Worm (Caenorhabditis elegans): ENCODE measurements around the gene kmo-2.

Gene kmo-2

DNA sequence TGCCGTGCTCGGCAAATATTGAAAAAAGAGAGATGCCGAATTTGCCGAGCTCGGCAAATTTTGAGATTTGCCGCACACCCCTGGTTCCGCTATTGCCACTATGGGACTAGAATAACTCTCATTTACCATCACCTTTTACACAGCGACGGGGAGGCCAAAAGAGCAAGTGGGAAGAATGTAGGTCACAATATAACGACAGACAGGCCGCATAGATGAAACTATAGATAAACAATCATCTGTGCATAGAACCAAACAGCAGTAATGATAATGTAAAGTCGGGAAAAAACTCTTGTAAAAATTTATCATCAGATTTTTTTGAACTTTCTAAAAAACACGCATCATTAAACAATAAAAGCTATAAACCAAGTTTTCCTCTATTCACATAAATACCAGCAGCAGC, at the start of gene kmo-2:
TSS of gene kmo-2 (minus strand) at position 101 of the 400 bp plus-strand sequence.
- TF ChIP-seq unc-62 (GFP tag; optimal IDR thresholded peaks at IDR 0.05) = no peak

DNA sequence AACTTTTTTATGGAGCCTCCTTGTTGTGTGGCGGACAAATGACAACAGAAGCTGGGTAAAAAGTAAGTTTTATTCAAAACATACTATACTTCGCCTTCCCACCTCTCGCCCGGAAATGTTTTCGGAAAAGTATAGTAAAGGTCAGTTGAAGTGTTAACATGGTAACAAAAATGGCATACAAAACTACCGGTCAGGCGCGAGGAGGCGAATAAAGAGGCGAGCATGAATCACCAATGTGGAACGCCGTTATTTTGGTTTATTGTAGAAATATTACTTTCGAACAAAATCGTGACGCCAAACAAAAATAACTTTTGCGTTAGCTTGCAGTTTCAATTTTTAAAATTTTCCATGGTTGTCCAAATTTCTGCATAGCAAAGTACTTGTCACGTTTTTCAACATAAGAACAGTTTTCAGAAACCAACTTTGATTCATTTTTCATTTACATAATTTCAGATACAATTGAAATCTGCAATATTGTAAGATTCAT, 49.3 kb upstream of the kmo-2 start, which contains the start of gene C13C4.8:
TSS of gene C13C4.8 (plus strand) at position 437 of the 487 bp plus-strand sequence.
- TF ChIP-seq unc-62 (GFP tag; optimal IDR thresholded peaks at IDR 0.05) = no peak

DNA sequence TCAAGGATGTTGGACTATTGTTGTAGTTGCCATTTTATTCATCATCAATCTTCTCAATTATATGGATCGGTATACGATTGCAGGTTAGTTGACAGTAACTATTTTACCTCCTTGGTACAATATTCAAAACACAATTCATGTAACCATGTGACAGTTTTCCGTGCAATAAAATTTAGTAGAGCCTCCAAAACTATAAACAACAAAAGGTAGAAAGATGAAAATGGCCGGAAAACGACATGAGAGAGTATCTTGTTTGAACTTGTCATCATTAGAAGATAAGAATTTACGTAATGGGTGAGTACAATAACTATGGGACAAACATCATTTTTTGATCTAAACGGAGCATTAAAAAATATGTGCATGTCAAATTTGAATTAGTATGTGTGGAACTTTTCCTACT, 46.8 kb upstream of the kmo-2 start:
- no peak for TF ChIP-seq unc-62 (GFP tag; optimal IDR thresholded peaks at IDR 0.05)

DNA sequence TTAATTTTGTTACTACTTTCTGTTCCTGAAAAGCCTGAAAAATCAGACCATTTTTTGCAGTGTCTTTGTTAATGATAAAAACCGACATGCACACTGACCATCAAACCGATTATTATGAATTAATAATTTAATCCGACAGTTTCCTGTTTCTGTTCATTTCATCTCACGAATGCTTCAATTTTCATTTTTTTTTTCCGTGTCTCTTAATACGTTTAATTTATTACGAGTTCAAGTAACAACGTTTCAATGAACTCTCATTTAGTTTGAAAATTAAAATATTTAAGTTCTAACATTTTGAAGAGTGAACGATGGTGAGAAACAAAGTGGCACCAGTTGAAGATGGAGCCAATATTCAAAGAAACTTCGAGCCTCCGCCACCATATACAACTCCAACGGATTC, 46.4 kb upstream of the kmo-2 start, which contains the start of gene spin-1:
TSS of gene spin-1 (plus strand) at position 301 of the 400 bp plus-strand sequence.
- no peak for TF ChIP-seq unc-62 (GFP tag; optimal IDR thresholded peaks at IDR 0.05)

DNA sequence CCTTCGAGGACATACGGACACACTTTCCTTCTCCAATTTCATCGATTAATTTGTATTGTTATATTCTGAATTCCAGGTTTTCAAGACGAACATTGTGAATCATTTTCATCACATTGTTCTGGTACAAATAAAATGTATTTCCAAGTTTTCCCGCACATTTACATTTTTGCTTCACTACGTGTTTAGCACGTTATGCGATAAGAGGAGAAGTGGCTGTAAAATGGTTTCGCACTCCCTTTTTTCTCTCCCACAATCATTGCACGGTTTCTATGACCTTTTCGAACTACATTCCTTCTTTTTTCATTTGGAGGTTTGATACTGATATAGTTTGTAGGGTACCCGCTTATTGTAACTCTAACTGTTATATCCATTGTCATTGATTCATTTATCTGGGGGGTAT, 45.4 kb upstream of the kmo-2 start:
- no peak for TF ChIP-seq unc-62 (GFP tag; optimal IDR thresholded peaks at IDR 0.05)

DNA sequence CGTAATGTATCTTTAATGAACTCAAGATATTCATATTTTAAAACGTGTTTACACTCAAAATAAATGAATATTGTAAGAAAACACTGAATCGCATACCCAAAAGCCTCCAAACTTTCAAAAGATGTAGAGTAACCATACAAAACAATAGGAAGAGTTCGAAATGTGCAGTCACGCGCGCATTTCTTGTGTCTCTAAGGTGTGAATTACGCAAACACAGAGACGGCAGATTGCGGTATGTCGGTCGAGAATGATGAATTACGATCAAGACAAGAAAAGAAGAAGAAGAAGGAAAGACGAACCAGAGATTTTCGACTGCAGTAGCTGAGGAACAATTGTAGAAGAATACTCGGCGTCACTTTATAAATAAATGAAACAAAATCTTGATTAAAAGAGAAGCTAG, 43.1 kb upstream of the kmo-2 start, which contains the start of gene lhpp-1:
TSS of gene lhpp-1 (minus strand) at position 354 of the 400 bp plus-strand sequence.
- no peak for TF ChIP-seq unc-62 (GFP tag; optimal IDR thresholded peaks at IDR 0.05)

DNA sequence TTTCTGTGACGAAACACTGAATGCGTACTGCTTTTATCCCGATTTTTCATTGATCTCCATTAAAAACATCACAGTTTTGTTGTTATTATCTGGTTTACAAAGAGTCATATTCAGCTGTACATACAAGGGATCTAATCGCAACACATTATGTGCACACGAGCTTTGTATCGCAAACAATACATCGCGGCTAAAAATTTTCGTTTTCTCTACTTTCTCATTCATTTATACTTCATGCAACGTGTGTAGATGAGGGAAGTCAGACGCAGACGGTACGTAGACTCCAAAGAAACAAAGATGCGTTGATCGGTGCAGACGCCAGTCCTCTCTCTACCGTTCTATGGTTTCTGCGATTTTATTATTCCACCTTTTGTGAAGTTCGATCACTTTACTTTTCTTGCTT, 38.5 kb upstream of the kmo-2 start, which contains the start of gene nhr-136:
TSS of gene nhr-136 (plus strand) at position 301 of the 400 bp plus-strand sequence.
- TF ChIP-seq unc-62 (GFP tag; optimal IDR thresholded peaks at IDR 0.05) = no peak

DNA sequence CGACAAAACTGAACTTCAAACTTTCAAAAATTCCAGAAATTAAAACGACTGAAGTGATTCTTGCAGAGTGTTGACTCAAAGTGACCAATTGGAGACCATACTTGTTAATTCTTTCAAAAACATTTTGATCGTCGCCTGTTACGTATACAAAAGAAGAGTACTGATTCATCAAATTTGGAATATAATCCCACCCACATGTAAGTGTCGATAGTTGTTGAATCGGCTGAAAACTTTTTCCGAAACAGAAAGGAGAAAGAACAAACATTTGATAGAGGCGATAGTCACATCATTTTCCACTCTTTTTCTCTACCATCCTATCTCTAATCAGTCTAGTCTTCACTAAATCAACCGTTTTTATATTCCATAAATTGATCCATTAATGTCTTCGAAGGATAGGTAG, 35.6 kb upstream of the kmo-2 start, which contains the start of gene nhr-153:
TSS of gene nhr-153 (plus strand) at position 301 of the 400 bp plus-strand sequence.
- no peak for TF ChIP-seq unc-62 (GFP tag; optimal IDR thresholded peaks at IDR 0.05)

DNA sequence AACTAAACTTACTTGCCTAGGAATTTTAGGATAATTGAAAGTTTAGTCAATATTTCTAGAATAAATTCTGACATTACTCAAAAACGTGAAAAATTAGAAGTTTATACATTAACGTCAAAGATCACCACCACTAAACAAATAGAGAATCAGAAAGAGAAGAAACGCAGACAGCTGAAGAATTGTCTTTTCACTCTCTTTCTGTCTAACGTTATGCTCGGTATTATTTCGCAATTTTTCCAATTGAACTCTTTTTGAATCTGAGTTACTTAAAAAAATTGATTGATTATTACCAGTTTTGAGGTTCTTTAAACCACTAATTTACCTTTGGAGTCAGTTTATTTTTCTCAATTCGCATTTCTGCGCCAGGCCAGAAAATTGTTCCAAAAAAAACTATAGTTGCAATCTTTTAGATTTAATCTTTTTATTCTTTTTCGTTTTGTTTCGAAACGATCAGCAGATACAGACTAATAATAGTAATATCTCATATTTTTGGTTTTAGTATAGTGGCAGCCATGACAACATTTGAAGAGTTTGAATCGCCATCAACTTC, 32.5 kb upstream of the kmo-2 start, which contains the start of gene nhr-154:
TSS of gene nhr-154 (plus strand) at position 500 of the 550 bp plus-strand sequence.
- no peak for TF ChIP-seq unc-62 (GFP tag; optimal IDR thresholded peaks at IDR 0.05)

DNA sequence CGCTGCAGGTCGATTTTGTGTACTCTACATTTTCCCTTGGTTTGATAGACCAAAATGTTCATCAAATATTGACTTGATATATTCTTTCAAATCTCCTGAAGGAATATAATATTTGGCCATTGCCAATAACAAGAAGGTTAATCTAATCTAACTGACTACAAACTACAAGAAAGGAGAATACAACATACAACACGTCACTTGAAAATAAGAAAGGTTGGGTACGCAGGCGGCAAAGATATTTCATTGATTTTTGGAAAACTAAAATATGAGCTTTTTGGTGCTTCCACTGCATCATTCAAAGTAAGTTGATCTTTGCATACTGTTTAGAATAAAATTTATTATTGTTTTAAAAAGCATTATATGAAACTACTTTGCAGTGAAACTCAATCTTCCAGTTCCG, 29.8 kb upstream of the kmo-2 start, which contains the start of gene nhr-209:
TSS of gene nhr-209 (plus strand) at position 27 of the 400 bp plus-strand sequence.
- TF ChIP-seq unc-62 (GFP tag; optimal IDR thresholded peaks at IDR 0.05) = no peak

DNA sequence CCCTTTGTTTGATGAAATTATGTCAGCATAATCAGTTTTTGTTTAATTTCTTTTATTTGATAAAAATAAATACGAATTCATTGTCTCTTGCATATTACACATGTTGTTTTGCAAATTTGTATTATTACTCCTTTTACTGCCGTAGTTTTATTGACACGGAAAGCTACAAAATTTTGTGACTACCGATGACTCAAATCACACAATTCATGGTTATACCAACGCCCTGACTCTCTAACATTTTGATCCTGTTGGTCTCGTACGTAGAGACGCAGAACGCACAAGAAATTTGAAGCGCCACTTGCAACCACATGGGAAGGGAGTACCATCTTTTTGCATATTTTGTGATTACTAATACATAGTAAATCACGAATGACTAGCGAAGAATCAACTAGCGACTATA, 27.5 kb upstream of the kmo-2 start, which contains the start of gene nhr-207:
TSS of gene nhr-207 (plus strand) at position 282 of the 400 bp plus-strand sequence.
- TF ChIP-seq unc-62 (GFP tag; optimal IDR thresholded peaks at IDR 0.05) = no peak

DNA sequence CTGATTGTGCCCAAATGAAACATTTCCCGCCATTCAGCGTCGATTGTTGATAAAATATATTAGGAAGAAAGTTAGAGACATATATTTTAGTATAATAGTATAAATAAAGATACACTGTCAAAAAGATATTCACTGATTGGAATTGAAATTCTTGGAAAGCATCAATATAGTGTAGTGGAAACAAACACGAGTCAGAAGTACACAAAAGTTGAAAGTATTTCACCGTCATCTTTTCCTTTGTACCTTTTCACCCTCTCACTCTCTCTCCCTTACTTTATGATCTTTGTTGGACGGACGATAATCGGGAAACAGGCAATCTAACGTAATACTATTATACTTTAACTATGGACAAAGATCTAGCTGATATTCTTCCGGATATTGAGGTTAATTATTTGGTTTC, 25.7 kb upstream of the kmo-2 start, which contains the start of gene nhr-208:
TSS of gene nhr-208 (plus strand) at position 288 of the 400 bp plus-strand sequence.
- no peak for TF ChIP-seq unc-62 (GFP tag; optimal IDR thresholded peaks at IDR 0.05)

DNA sequence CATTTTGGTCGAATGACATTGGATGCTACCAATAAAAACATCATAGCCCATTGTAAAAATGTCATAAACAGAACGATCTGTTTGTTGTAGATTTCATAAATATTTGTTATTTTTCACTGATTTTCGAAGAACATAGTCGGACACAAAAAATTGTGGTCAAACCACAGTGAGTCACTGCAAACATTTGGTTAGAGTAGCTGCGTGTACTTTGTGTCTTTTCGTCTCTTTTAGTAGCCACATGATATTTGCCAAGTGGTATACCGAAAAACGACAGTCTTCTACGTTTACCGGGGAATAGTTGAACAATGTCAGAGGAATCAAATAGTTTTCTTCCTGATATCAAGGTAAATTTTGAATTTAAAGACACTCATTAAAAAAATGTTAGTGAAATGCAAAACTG, 23.4 kb upstream of the kmo-2 start, which contains the start of gene nhr-206:
TSS of gene nhr-206 (plus strand) at position 248 of the 400 bp plus-strand sequence.
- TF ChIP-seq unc-62 (GFP tag; optimal IDR thresholded peaks at IDR 0.05) = no peak

DNA sequence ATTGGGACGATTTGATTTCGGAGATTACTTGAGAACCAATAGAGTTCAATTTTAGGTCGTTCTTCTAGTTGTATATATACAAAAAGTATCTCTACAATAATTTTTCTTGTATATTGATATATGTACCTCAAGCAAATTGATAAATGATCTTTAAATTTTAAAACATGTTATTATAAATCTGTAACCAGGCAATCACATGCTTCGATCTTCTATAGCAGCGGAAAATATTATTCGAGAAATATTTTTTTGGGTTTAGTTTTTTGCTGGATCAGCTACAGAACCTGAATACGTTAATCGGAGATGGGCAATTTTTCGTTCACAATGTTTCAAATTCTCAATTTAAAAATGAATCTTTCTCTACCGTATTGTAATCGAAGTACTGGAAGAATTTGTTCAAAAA, 20.4 kb upstream of the kmo-2 start, which contains the start of gene R07B7.12:
TSS of gene R07B7.12 (plus strand) at position 301 of the 400 bp plus-strand sequence.
- TF ChIP-seq unc-62 (GFP tag; optimal IDR thresholded peaks at IDR 0.05) = no peak

DNA sequence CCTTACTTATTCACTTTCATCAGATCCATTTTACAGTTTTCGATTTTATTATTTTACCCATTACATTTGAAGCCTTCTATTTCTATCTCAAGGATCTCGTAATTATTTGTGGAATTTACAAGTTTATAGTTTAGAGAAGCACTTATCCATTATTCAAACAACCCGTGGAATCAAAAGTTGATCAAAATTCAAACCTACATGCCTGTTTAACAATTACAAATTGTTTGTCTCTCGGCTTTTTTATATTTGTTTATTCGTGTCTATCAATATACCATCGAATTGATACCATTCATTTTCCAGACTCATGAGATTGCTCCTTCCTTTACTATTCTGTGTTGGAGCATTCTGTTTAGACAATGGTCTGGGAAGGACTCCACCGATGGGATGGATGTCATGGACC, 18.6 kb upstream of the kmo-2 start, which contains the start of gene gana-1:
TSS of gene gana-1 (plus strand) at position 301 of the 400 bp plus-strand sequence.
- TF ChIP-seq unc-62 (GFP tag; optimal IDR thresholded peaks at IDR 0.05) = no peak

DNA sequence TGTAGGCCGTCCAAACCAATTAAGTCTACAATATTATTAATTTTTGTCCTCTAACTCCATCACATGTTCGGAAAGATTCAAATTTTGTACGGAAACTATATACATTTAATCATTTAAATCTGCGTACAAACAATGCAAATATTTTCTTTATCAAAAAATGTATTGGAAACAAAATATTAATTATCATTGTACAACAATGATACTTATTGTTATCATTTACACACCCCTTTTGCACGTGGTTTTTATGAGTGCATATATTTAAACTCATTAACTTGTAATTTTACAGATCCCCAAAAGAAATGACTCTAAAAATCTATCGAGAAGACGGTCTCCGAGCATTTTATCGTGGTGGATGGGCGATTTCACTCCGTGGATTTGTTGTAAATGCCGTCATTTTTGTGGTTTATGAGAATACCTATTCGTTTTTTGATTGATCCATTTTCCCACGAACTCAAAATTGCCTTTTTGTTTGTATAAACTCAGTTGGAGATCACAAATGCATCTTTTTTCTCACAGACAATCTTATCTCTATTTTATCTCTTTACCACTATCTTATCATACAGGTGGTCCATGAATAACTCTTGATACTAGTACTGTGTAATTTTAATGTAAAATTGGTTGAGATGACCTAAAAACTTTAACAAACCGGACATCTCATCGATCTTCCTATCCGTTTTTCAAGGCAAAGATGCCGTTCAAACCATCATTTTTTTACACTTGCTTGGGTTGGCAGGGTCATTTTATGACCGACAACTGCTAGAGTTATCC, 17.7 kb upstream of the kmo-2 start:
- TF ChIP-seq unc-62 (GFP tag; optimal IDR thresholded peaks at IDR 0.05) = no peak
